Worm (Caenorhabditis elegans): Measurements from ENCODE around the gene spe-49.

- no peak for TF ChIP-seq ztf-29 (GFP tag; IDR thresholded peaks at IDR 0.05)
- TF ChIP-seq flt-1 (GFP tag; IDR thresholded peaks at IDR 0.05) = no peak
- TF ChIP-seq klf-2 (GFP tag; conservative IDR thresholded peaks at IDR 0.05) = no peak
Observed at ce11 chrV:6317928-6318327, 36.8 kb downstream of the spe-49 start.
